Worm (Caenorhabditis elegans): Measurements from ENCODE around the gene sri-10.
"Not testable (repeated sequence)": the region's sequence is repeated elsewhere in the genome, so short reads cannot be mapped to it uniquely, and the experiment has no call there.

The sri-10 gene

DNA sequence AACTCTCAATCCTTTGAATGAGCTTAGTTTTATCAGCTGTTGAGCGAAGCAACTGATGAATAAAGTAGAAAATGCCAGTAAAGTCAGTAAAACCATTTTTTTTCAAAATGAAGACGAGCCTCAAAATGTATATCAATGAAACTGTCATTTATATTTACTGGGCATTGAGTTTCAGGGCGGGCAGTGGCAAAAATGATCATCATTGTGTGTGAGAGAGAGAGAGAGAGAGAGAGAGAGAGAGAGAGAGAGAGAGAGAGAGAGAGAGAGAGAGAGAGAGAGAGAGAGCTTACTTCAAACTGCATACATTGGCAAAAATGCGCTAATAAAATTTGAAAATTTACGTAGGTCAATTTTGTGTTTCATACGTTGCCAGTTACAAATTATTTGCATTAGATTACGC is 46.1 kb downstream of the sri-10 start, which contains the start of gene F11D11.3:
TSS of gene F11D11.3 (minus strand) at position 101 of the 400 bp plus-strand sequence.
- TF ChIP-seq med-1 (GFP tag; optimal IDR thresholded peaks at IDR 0.05; ENCODE audit: insufficient read depth) (no peak), ztf-23 (GFP tag; IDR thresholded peaks at IDR 0.05) (no peak), klf-2 (GFP tag; conservative IDR thresholded peaks at IDR 0.05) (no peak), T22C8.4 (GFP tag; IDR thresholded peaks at IDR 0.05) (no peak)

DNA sequence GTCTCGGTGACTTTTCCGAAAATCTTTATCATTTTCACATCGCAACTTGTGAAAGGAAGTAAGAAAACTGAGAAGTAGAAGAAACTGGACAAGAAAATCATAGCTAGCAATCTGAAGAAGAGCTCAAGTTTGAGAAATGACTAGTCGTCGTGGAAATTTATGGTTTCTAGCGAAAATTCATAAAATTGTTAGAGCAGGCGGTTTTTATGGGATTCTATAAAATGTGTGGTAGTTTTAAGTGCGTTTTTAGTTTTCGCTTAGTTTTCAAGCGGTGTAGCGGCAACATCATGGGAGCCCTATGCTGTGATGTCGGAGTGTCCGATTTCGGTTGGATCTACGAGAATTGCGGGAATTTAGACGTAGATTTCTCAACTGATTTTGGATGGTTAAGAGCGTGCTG is 52.0 kb downstream of the sri-10 start, which contains the start of gene clec-254:
TSS of gene clec-254 (minus strand) at position 101 of the 400 bp plus-strand sequence.
- not testable (repeated sequence) for TF ChIP-seq T22C8.4 (GFP tag; IDR thresholded peaks at IDR 0.05); klf-2 (GFP tag; conservative IDR thresholded peaks at IDR 0.05); tab-1 (GFP tag; IDR thresholded peaks at IDR 0.05)

DNA sequence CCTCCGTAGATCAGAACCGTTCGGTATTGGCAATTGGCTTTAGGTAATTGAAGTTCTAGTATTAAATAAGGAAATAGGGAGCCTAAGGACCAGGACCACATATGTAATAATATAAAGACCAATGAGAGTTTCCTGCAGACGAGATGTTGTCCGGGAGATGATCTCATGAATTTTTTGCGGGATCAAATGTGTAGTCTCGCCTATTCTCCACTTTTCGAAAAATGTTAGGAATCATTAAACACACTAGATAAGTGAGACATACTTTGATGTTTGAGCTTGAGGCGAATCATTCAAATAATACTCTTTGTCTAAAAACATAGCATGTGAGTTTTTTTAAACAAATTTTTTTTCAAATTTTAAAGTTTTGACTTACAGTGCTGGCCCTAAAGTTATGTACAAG is 53.3 kb downstream of the sri-10 start, which contains the start of gene F11D11.6:
TSS of gene F11D11.6 (minus strand) at position 101 of the 400 bp plus-strand sequence.
- TF ChIP-seq med-1 (GFP tag; optimal IDR thresholded peaks at IDR 0.05; ENCODE audit: insufficient read depth) (no peak), ref-1 (GFP tag; conservative IDR thresholded peaks at IDR 0.05) (no peak), ztf-29 (GFP tag; IDR thresholded peaks at IDR 0.05) (no peak), flt-1 (GFP tag; IDR thresholded peaks at IDR 0.05) (no peak), T22C8.4 (GFP tag; IDR thresholded peaks at IDR 0.05) (no peak), cog-1 (tag; optimal IDR thresholded peaks at IDR 0.05) (no peak)
